Fruit fly (Drosophila melanogaster) Kc167 (cell line): ENCODE data around the gene CG2247.

ENCODE experiments used
- Sin3A ChIP-seq: fragments of >200 bp; optimal IDR thresholded peaks from 2 replicates; lab custom pipeline; 2018; ENCODE audit warnings: missing external identifiers
- h ChIP-seq: fragments of >200 bp; optimal IDR thresholded peaks from 3 replicates; lab custom pipeline; 2018; ENCODE audit warnings: missing external identifiers
- ttk ChIP-seq: sonication (Bioruptor generic); optimal IDR thresholded peaks from 2 replicates; lab custom pipeline; 2017; ENCODE audit warnings: missing external identifiers

DNA sequence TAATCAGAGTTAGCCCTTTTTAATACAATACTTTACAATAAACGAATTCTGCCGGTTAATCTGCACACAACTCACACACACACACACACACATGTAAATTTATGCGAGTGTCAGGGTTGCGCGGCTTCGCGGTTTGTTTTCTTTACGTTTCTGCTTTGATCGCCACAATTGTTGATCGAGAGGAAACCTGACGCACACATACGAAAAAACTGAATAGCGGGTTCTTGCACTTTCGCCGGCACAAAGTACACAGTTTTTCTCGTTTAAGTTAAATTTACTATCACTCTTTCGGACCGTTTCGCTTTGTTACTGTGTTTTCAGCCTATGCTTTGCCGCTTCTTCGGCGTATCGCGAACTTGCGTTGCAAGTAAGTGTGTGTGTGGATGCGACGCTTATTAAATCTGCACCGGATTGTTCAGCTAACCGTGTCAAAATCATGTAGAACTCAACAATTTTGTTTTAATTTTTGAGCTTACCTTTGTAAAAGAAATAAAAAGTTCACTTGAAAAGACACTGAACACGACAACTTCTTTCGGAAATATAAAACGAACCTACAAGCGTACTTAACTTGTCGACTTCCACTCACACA lies 302 bp downstream of the CG2247 start:
- TF ChIP-seq h (lab: Kevin White, UChicago) (no peak), Sin3A (lab: Kevin White, UChicago) (no peak), ttk (lab: Kevin White, UChicago) (no peak)
